Worm (Caenorhabditis elegans) whole organism, L4 larva: ENCODE measurements around the gene F20C5.6.

Experiments
- F49E8.2 ChIP-seq: sonication (generic microtip); optimal IDR thresholded peaks from 2 replicates; lab custom pipeline; 2016; ENCODE audit warnings: missing compliant biosample characterization, mild to moderate bottlenecking, missing genetic modification characterization, borderline replicate concordance
- dpl-1 ChIP-seq: fragments of 150-350 bp; optimal IDR thresholded peaks from 2 replicates; lab custom pipeline; 2014; ENCODE audit warnings: missing biosample characterization, missing genetic modification reagents, missing genetic modification characterization
- fkh-10 ChIP-seq: fragments of 150-350 bp; optimal IDR thresholded peaks from 2 replicates; lab custom pipeline; 2014; ENCODE audit warnings: missing biosample characterization, missing genetic modification reagents, missing genetic modification characterization
- lin-15B ChIP-seq: fragments of 150-350 bp; sonication (generic microtip); optimal IDR thresholded peaks from 3 replicates; lab custom pipeline; 2014; ENCODE audit warnings: missing biosample characterization, missing genetic modification characterization
- mdl-1 ChIP-seq, 2 experiments: fragments of 150-350 bp in 1 of 2; sonication (generic microtip) in 1 of 2; optimal IDR thresholded peaks; 2 replicates each; lab custom pipeline; 2014 to 2017; ENCODE audit warnings: missing biosample characterization in 2 of 2, missing genetic modification characterization in 2 of 2
- mep-1 ChIP-seq: fragments of 150-350 bp; sonication (generic microtip); optimal IDR thresholded peaks from 3 replicates; lab custom pipeline; 2014; ENCODE audit warnings: missing biosample characterization, missing genetic modification characterization
- nhr-11 ChIP-seq: fragments of 150-350 bp; optimal IDR thresholded peaks from 2 replicates; lab custom pipeline; 2014; ENCODE audit warnings: missing biosample characterization, missing genetic modification characterization
- snpc-4 ChIP-seq: fragments of 150-350 bp; optimal IDR thresholded peaks from 2 replicates; lab custom pipeline; 2014; ENCODE audit warnings: missing biosample characterization, missing genetic modification characterization
- spr-1 ChIP-seq: sonication (generic microtip); optimal IDR thresholded peaks from 2 replicates; lab custom pipeline; 2016; ENCODE audit warnings: mild to moderate bottlenecking, missing genetic modification characterization, missing compliant biosample characterization

DNA sequence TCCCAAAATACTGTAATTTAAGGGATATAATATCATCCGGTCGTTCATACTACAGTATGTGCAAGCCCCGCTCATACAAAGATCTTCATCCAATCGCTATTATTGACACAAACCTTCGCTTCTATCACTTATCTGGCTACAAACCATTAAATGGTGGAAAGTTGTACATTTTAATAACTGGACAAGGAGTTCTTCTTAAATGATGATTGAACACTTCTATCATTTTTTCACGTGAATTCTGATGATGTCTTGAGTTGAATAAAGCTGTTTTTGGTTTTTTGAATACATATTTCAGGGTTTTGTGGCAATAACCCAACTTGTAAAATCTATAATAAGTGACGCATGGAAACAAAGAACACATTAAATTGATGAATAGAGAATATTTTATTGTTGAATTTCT, 49.6 kb upstream of the F20C5.6 start:
- TF ChIP-seq lin-15B (tag; lab: Kevin White, UChicago) (no peak), mdl-1 (tag; optimal IDR thresholded peaks at IDR 0.05; lab: Kevin White, UChicago) (no peak), dpl-1 (GFP tag; lab: Kevin White, UChicago) (no peak), mep-1 (tag; lab: Kevin White, UChicago) (peak; percentile 7), spr-1 (tag; lab: Kevin White, UChicago) (no peak), snpc-4 (tag; lab: Kevin White, UChicago) (no peak), fkh-10 (GFP tag; lab: Kevin White, UChicago) (no peak), F49E8.2 (tag; lab: Kevin White, UChicago) (no peak), nhr-11 (tag; lab: Kevin White, UChicago) (no peak)
